Fruit fly (Drosophila melanogaster) whole organism, embryonic: ENCODE data around the gene Cyp1.

ENCODE experiments used
- Antp ChIP-seq: fragments of 200-800 bp; sonication (Bioruptor generic); optimal IDR thresholded peaks from 3 replicates; lab custom pipeline; 2016; ENCODE audit warnings: missing biosample characterization, missing genetic modification characterization
- B-H2 ChIP-seq: fragments of 200-800 bp; sonication (Bioruptor generic); optimal IDR thresholded peaks from 2 replicates; lab custom pipeline; 2018; ENCODE audit warnings: missing biosample characterization, mild to moderate bottlenecking, missing genetic modification characterization
- Bdp1 ChIP-seq: fragments of 200-800 bp; sonication (Bioruptor generic); optimal IDR thresholded peaks from 3 replicates; lab custom pipeline; 2016; ENCODE audit warnings: missing biosample characterization, missing genetic modification characterization
- CG10267 ChIP-seq: fragments of 200-800 bp; sonication (Bioruptor generic); optimal IDR thresholded peaks from 2 replicates; lab custom pipeline; 2018; ENCODE audit warnings: missing biosample characterization, mild to moderate bottlenecking, missing genetic modification characterization, moderate library complexity
- CG10979 ChIP-seq: fragments of 200-800 bp; sonication (Bioruptor generic); optimal IDR thresholded peaks from 2 replicates; lab custom pipeline; 2018; ENCODE audit warnings: missing biosample characterization, mild to moderate bottlenecking, missing genetic modification characterization, moderate library complexity
- CG12299 ChIP-seq: fragments of 200-800 bp; sonication (Bioruptor generic); optimal IDR thresholded peaks from 2 replicates; lab custom pipeline; 2018; ENCODE audit warnings: missing biosample characterization, mild to moderate bottlenecking, missing genetic modification characterization
- CG1529 ChIP-seq: fragments of 200-800 bp; sonication (Bioruptor generic); optimal IDR thresholded peaks from 3 replicates; lab custom pipeline; 2018; ENCODE audit warnings: missing biosample characterization, missing genetic modification characterization
- CG15601 ChIP-seq: fragments of 200-800 bp; sonication (Bioruptor generic); optimal IDR thresholded peaks from 3 replicates; lab custom pipeline; 2019; ENCODE audit warnings: missing biosample characterization, mild to moderate bottlenecking, missing genetic modification characterization, moderate library complexity
- CG1603 ChIP-seq: fragments of 200-800 bp; sonication (Bioruptor generic); optimal IDR thresholded peaks from 2 replicates; lab custom pipeline; 2019; ENCODE audit warnings: missing biosample characterization, mild to moderate bottlenecking, missing genetic modification characterization, moderate library complexity
- CG16815 ChIP-seq: fragments of 200-800 bp; sonication (Bioruptor generic); optimal IDR thresholded peaks from 3 replicates; lab custom pipeline; 2017; ENCODE audit warnings: missing biosample characterization, mild to moderate bottlenecking, missing genetic modification characterization
- CG17385 ChIP-seq: fragments of 200-800 bp; sonication (Bioruptor generic); optimal IDR thresholded peaks from 3 replicates; lab custom pipeline; 2018; ENCODE audit warnings: missing biosample characterization, mild to moderate bottlenecking, missing genetic modification characterization
- CG17568 ChIP-seq: fragments of 200-800 bp; sonication (Bioruptor generic); optimal IDR thresholded peaks from 2 replicates; lab custom pipeline; 2018; ENCODE audit warnings: missing biosample characterization, mild to moderate bottlenecking, missing genetic modification characterization, moderate library complexity
- CG17829 ChIP-seq: fragments of 200-800 bp; optimal IDR thresholded peaks from 2 replicates; lab custom pipeline; 2019; ENCODE audit warnings: missing biosample characterization, mild to moderate bottlenecking, missing genetic modification characterization, moderate library complexity
- CG18764 ChIP-seq: fragments of 200-800 bp; sonication (Bioruptor generic); optimal IDR thresholded peaks from 3 replicates; lab custom pipeline; 2016; ENCODE audit warnings: missing biosample characterization, missing genetic modification characterization
- CG30403 ChIP-seq: fragments of 200-800 bp; sonication (Bioruptor generic); optimal IDR thresholded peaks from 3 replicates; lab custom pipeline; 2016; ENCODE audit warnings: missing biosample characterization, missing genetic modification characterization
- CG33557 ChIP-seq: fragments of 200-800 bp; sonication (Bioruptor generic); optimal IDR thresholded peaks from 2 replicates; lab custom pipeline; 2019; ENCODE audit warnings: missing biosample characterization, mild to moderate bottlenecking, missing genetic modification characterization, moderate library complexity
- CG4404 ChIP-seq: fragments of 200-800 bp; sonication (Bioruptor generic); IDR thresholded peaks from 2 replicates; pipeline ENCODE4 v1.3.6; 2022; ENCODE audit warnings: missing biosample characterization, missing genetic modification characterization
- CG6689 ChIP-seq: fragments of 200-800 bp; sonication (Bioruptor generic); IDR thresholded peaks from 2 replicates; pipeline ENCODE4 v1.3.6; 2022; ENCODE audit warnings: missing biosample characterization, missing genetic modification characterization
- CG7556 ChIP-seq: fragments of 200-800 bp; sonication (Bioruptor generic); optimal IDR thresholded peaks from 2 replicates; lab custom pipeline; 2017; ENCODE audit warnings: missing biosample characterization, mild to moderate bottlenecking, missing genetic modification characterization
- CG8924 ChIP-seq: fragments of 200-800 bp; optimal IDR thresholded peaks from 3 replicates; lab custom pipeline; 2019; ENCODE audit warnings: missing biosample characterization, mild to moderate bottlenecking, missing genetic modification characterization, moderate library complexity
- Chrac-16 ChIP-seq: fragments of 200-800 bp; sonication (Bioruptor generic); optimal IDR thresholded peaks from 3 replicates; lab custom pipeline; 2016; ENCODE audit warnings: missing biosample characterization, missing genetic modification characterization
- CoRest ChIP-seq: fragments of 200-800 bp; sonication (Bioruptor generic); optimal IDR thresholded peaks from 3 replicates; lab custom pipeline; 2018; ENCODE audit warnings: missing biosample characterization, mild to moderate bottlenecking, missing genetic modification characterization, moderate library complexity
- Dll ChIP-seq: fragments of 200-800 bp; sonication (Bioruptor generic); IDR thresholded peaks from 4 replicates; pipeline ENCODE4 v1.3.6; 2022; ENCODE audit warnings: missing biosample characterization, missing genetic modification characterization; ENCODE audit not compliant: partially characterized antibody
- Doc3 ChIP-seq: fragments of 200-800 bp; sonication (Bioruptor generic); IDR thresholded peaks from 3 replicates; pipeline ENCODE4 v1.3.6; 2022; ENCODE audit warnings: missing biosample characterization, missing genetic modification characterization; ENCODE audit not compliant: partially characterized antibody
- Fer2 ChIP-seq: fragments of 200-800 bp; sonication (Bioruptor generic); optimal IDR thresholded peaks from 2 replicates; lab custom pipeline; 2018; ENCODE audit warnings: missing biosample characterization, mild to moderate bottlenecking, missing genetic modification characterization, moderate library complexity
- Hmr ChIP-seq: fragments of 200-800 bp; sonication (Bioruptor generic); optimal IDR thresholded peaks from 3 replicates; lab custom pipeline; 2017; ENCODE audit warnings: mild to moderate bottlenecking, missing biosample characterization, missing genetic modification reagents, missing genetic modification characterization
- Lpt ChIP-seq: fragments of >200 bp; optimal IDR thresholded peaks from 2 replicates; lab custom pipeline; 2018; ENCODE audit warnings: missing biosample characterization, missing genetic modification characterization
- MBD-R2 ChIP-seq: fragments of 200-800 bp; sonication (Bioruptor generic); IDR thresholded peaks from 2 replicates; pipeline ENCODE4 v1.3.6; 2022; ENCODE audit warnings: missing biosample characterization, missing genetic modification characterization
- MESR4 ChIP-seq: fragments of 200-800 bp; sonication (Bioruptor generic); optimal IDR thresholded peaks from 2 replicates; lab custom pipeline; 2018; ENCODE audit warnings: missing biosample characterization, mild to moderate bottlenecking, missing genetic modification characterization, moderate library complexity
- Nf-YA ChIP-seq: fragments of 200-800 bp; sonication (Bioruptor generic); IDR thresholded peaks from 2 replicates; pipeline ENCODE4 v1.3.6; 2022; ENCODE audit warnings: missing biosample characterization, missing genetic modification characterization
- Nf-YC ChIP-seq: fragments of 200-800 bp; optimal IDR thresholded peaks from 3 replicates; lab custom pipeline; 2019; ENCODE audit warnings: missing biosample characterization, mild to moderate bottlenecking, missing genetic modification characterization, moderate library complexity
- Optix ChIP-seq: fragments of 200-800 bp; sonication (Bioruptor generic); IDR thresholded peaks from 3 replicates; pipeline ENCODE4 v1.3.6; 2022; ENCODE audit warnings: missing biosample characterization, missing genetic modification characterization
- Poxn ChIP-seq: fragments of 200-800 bp; sonication (Bioruptor generic); IDR thresholded peaks from 2 replicates; pipeline ENCODE4 v1.3.6; 2022; ENCODE audit warnings: missing biosample characterization, missing genetic modification characterization
- Sry-δ ChIP-seq: fragments of 200-800 bp; sonication (Bioruptor generic); optimal IDR thresholded peaks from 2 replicates; lab custom pipeline; 2016; ENCODE audit warnings: missing biosample characterization, missing genetic modification characterization
- TFAM ChIP-seq: fragments of 200-800 bp; sonication (Bioruptor generic); optimal IDR thresholded peaks from 2 replicates; lab custom pipeline; 2017; ENCODE audit warnings: missing biosample characterization, missing genetic modification characterization, inconsistent platforms
- ato ChIP-seq: fragments of 200-800 bp; sonication (Bioruptor generic); IDR thresholded peaks from 2 replicates; pipeline ENCODE4 v1.3.6; 2022; ENCODE audit warnings: missing biosample characterization, missing genetic modification characterization; ENCODE audit not compliant: partially characterized antibody
- bab2 ChIP-seq: fragments of 200-800 bp; sonication (Bioruptor generic); optimal IDR thresholded peaks from 2 replicates; lab custom pipeline; 2016; ENCODE audit warnings: missing biosample characterization, missing genetic modification characterization
- eve ChIP-seq, 2 experiments: fragments of >200 bp; optimal IDR thresholded peaks; 2 replicates each; lab custom pipeline; 2017; ENCODE audit warnings: missing biosample characterization in 2 of 2, missing genetic modification characterization in 2 of 2
- exex ChIP-seq: fragments of 200-800 bp; sonication (Bioruptor generic); optimal IDR thresholded peaks from 4 replicates; lab custom pipeline; 2018; ENCODE audit warnings: missing biosample characterization, mild to moderate bottlenecking, missing genetic modification characterization, moderate library complexity
- gcm ChIP-seq: fragments of 200-800 bp; sonication (Bioruptor generic); optimal IDR thresholded peaks from 2 replicates; lab custom pipeline; 2019; ENCODE audit warnings: missing biosample characterization, mild to moderate bottlenecking, missing genetic modification characterization, moderate library complexity
- gfzf ChIP-seq: fragments of 200-800 bp; sonication (Bioruptor generic); optimal IDR thresholded peaks from 2 replicates; lab custom pipeline; 2016; ENCODE audit warnings: missing biosample characterization, mild to moderate bottlenecking, missing genetic modification characterization, moderate library complexity
- inv ChIP-seq: fragments of 200-800 bp; sonication (Bioruptor generic); IDR thresholded peaks from 2 replicates; pipeline ENCODE4 v1.3.6; 2022; ENCODE audit warnings: missing biosample characterization, missing genetic modification characterization; ENCODE audit not compliant: partially characterized antibody
- nerfin-1 ChIP-seq: fragments of 200-800 bp; sonication (Bioruptor generic); optimal IDR thresholded peaks from 3 replicates; lab custom pipeline; 2019; ENCODE audit warnings: missing biosample characterization, mild to moderate bottlenecking, missing genetic modification characterization, moderate library complexity
- nmo ChIP-seq: fragments of 200-800 bp; sonication (Bioruptor generic); optimal IDR thresholded peaks from 2 replicates; lab custom pipeline; 2018; ENCODE audit warnings: missing biosample characterization, mild to moderate bottlenecking, missing genetic modification characterization, moderate library complexity
- onecut ChIP-seq: fragments of 200-800 bp; sonication (Bioruptor generic); IDR thresholded peaks from 2 replicates; pipeline ENCODE4 v1.3.6; 2022; ENCODE audit warnings: missing biosample characterization, missing genetic modification characterization
- row ChIP-seq: fragments of 200-800 bp; sonication (Bioruptor generic); IDR thresholded peaks from 3 replicates; pipeline ENCODE4 v1.3.6; 2022; ENCODE audit warnings: missing biosample characterization, missing genetic modification characterization
- seq ChIP-seq: fragments of 200-800 bp; sonication (Bioruptor generic); IDR thresholded peaks from 2 replicates; pipeline ENCODE4 v1.3.6; 2022; ENCODE audit warnings: missing biosample characterization, missing genetic modification characterization
- tll ChIP-seq, 2 experiments: fragments of 200-800 bp in 1 of 2; fragments of >200 bp in 1 of 2; sonication (Bioruptor generic) in 1 of 2; optimal IDR thresholded peaks; 2 replicates each; lab custom pipeline; 2017 to 2019; ENCODE audit warnings: missing biosample characterization in 2 of 2, missing genetic modification characterization in 2 of 2, mild to moderate bottlenecking in 1 of 2, moderate library complexity in 1 of 2
- ttk ChIP-seq: fragments of 200-800 bp; sonication (Bioruptor generic); IDR thresholded peaks from 2 replicates; pipeline ENCODE4 v2.1.2; 2022; ENCODE audit warnings: missing biosample characterization, missing genetic modification characterization
- vfl ChIP-seq: fragments of 200-800 bp; sonication (Bioruptor generic); optimal IDR thresholded peaks from 2 replicates; lab custom pipeline; 2016; ENCODE audit warnings: missing biosample characterization, missing genetic modification characterization

Cyp1 gene

dm6 chrX:16288492-16288964 lies 31.6 kb downstream of the Cyp1 start, which contains the start of the genes CG32576 and caz (continued):
- TF ChIP-seq Poxn (GFP tag; lab: Robert Waterston, UW) (no peak), CoRest (tag; lab: Kevin White, UChicago) (peak; percentile 28), Doc3 (GFP tag; lab: Robert Waterston, UW) (peak; percentile 66; the same call in 2 of the 3 replicates), MESR4 (peak; percentile 85), ttk (no peak), TFAM (GFP tag; lab: Kevin White, UChicago) (no peak), Fer2 (tag; lab: Kevin White, UChicago) (peak; percentile 37), inv (peak; percentile 67; the same call in 1 of the 2 replicates), CG18764 (GFP tag; lab: Kevin White, UChicago) (no peak), Nf-YA (GFP tag; lab: Robert Waterston, UW) (no peak), MBD-R2 (GFP tag; lab: Robert Waterston, UW) (peak; percentile 73), CG1529 (GFP tag; lab: Kevin White, UChicago) (peak; percentile 25), Chrac-16 (GFP tag; lab: Kevin White, UChicago) (peak; percentile 7), CG15601 (peak; percentile 72), gcm (GFP tag; lab: Kevin White, UChicago) (no peak), CG30403 (peak; percentile 56), CG7556 (GFP tag; lab: Kevin White, UChicago) (peak; percentile 32), B-H2 (GFP tag; lab: Kevin White, UChicago) (peak; percentile 52), CG17568 (peak; percentile 27), CG17829 (peak; percentile 53), CG33557 (GFP tag; lab: Kevin White, UChicago) (peak; percentile 25), onecut (no peak), CG17385 (GFP tag; lab: Kevin White, UChicago) (peak; percentile 22), Antp (peak; percentile 24), CG16815 (GFP tag; lab: Kevin White, UChicago) (no peak), CG8924 (tag; lab: Kevin White, UChicago) (peak; percentile 60), exex (tag; lab: Kevin White, UChicago) (peak; percentile 61), row (peak; percentile 76), Sry-δ (GFP tag; lab: Kevin White, UChicago) (peak; percentile 81), eve (GFP tag; optimal IDR thresholded peaks at IDR 0.05; lab: Kevin White, UChicago) (peak in 1 of 2 experiments; percentile 82), tll (GFP tag; optimal IDR thresholded peaks at IDR 0.05; lab: Kevin White, UChicago) (peak in 1 of 2 experiments; percentile 11), CG12299 (tag; lab: Kevin White, UChicago) (peak; percentile 22), vfl (GFP tag; lab: Kevin White, UChicago) (peak; percentile 15), seq (GFP tag; lab: Robert Waterston, UW) (no peak), Optix (GFP tag; lab: Robert Waterston, UW) (no peak), gfzf (GFP tag; lab: Kevin White, UChicago) (no peak), Bdp1 (GFP tag; lab: Kevin White, UChicago) (no peak), Dll (GFP tag; lab: Robert Waterston, UW) (peak; percentile 77), CG6689 (GFP tag; lab: Robert Waterston, UW) (0 out of 2 replicates have a peak, but pooled peaks have one; percentile 11), Lpt (GFP tag; lab: Kevin White, UChicago) (no peak), ato (GFP tag; lab: Robert Waterston, UW) (no peak), CG4404 (GFP tag; lab: Robert Waterston, UW) (no peak; the same call in 1 of the 2 replicates), Hmr (GFP tag; lab: Kevin White, UChicago) (no peak), nmo (peak; percentile 57), nerfin-1 (tag; lab: Kevin White, UChicago) (peak; percentile 35), CG1603 (tag; lab: Kevin White, UChicago) (peak; percentile 23), CG10267 (tag; lab: Kevin White, UChicago) (peak; percentile 96), bab2 (no peak), Nf-YC (tag; lab: Kevin White, UChicago) (peak; percentile 56), CG10979 (tag; lab: Kevin White, UChicago) (peak; percentile 5)
